Worm (Caenorhabditis elegans): ENCODE data around the gene lyst-1.

The lyst-1 gene

DNA sequence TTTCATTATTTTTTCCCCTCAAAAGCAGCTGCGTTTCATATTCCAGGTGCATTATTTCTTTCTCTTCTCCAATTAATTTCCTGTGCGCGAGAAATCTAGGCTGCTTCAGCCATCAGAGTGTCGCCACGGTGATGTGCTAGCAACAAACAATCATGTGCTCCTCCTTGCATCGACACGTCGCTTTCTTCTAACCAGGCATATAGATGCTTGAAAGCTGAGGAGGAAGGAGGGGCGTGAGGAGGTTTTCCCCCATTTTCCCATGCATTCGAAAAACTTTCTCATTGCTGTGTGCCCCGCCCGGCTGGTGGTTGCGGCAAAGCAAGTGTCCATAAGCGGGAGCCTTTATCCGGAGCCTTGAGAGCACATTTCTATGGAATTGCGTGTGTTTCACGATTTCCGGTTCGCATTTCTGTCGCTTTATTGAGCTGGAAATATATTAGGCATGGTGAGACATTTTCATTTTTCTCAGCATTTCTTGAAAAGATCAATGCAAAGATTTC, 8.7 kb upstream of the lyst-1 start, which contains the start of gene znf-474:
Gene znf-474, plus strand, starts transcription at position 287 of the 500 bp plus-strand sequence.
- TF ChIP-seq nfya-1 (tag; optimal IDR thresholded peaks at IDR 0.05; ENCODE audit: insufficient read depth) (peak; percentile 2), lin-39 (tag; optimal IDR thresholded peaks at IDR 0.05) (no peak), ZK546.5 (tag; optimal IDR thresholded peaks at IDR 0.05) (no peak)

ce11 chrX:12146453-12147085, 5.6 kb upstream of the lyst-1 start, which contains the start of gene pycr-1:
pycr-1 (plus strand) TSS chrX:12146832.
- TF ChIP-seq elt-2 (tag; optimal IDR thresholded peaks at IDR 0.05) (peak; percentile 72), ztf-11 (tag; optimal IDR thresholded peaks at IDR 0.05) (no peak), nhr-23 (tag; optimal IDR thresholded peaks at IDR 0.05) (no peak), elt-3 (tag; optimal IDR thresholded peaks at IDR 0.05) (peak in 1 of 3 experiments; percentile 2), pha-4 (tag; optimal IDR thresholded peaks at IDR 0.05) (peak; percentile 35), ama-1 (optimal IDR thresholded peaks at IDR 0.05) (no peak), ceh-16 (tag; optimal IDR thresholded peaks at IDR 0.05) (no peak), nhr-25 (tag; optimal IDR thresholded peaks at IDR 0.05) (no peak), tbx-2 (tag; optimal IDR thresholded peaks at IDR 0.05) (no peak), ztf-4 (tag; optimal IDR thresholded peaks at IDR 0.05) (no peak), eor-1 (tag; optimal IDR thresholded peaks at IDR 0.05) (no peak), lsy-12 (tag; optimal IDR thresholded peaks at IDR 0.05) (no peak), pqm-1 (tag; optimal IDR thresholded peaks at IDR 0.05) (peak; percentile 70), nhr-76 (tag; optimal IDR thresholded peaks at IDR 0.05) (no peak), nhr-237 (tag; optimal IDR thresholded peaks at IDR 0.05) (no peak)

ce11 chrX:12145919-12146318, 5.0 kb upstream of the lyst-1 start:
- TF ChIP-seq nhr-11 (tag; optimal IDR thresholded peaks at IDR 0.05): no peak
- peak; percentile 48 for TF ChIP-seq elt-2 (tag; optimal IDR thresholded peaks at IDR 0.05)
- peak; percentile 9 for TF ChIP-seq pqm-1 (tag; optimal IDR thresholded peaks at IDR 0.05)

- TF ChIP-seq zag-1 (tag; optimal IDR thresholded peaks at IDR 0.05) (no peak), elt-1 (tag; optimal IDR thresholded peaks at IDR 0.05) (no peak)
Measured at ce11 chrX:12143693-12144092, 2.7 kb upstream of the lyst-1 start, which contains the start of gene M153.5. M153.5 (plus strand) TSS chrX:12143993.

DNA sequence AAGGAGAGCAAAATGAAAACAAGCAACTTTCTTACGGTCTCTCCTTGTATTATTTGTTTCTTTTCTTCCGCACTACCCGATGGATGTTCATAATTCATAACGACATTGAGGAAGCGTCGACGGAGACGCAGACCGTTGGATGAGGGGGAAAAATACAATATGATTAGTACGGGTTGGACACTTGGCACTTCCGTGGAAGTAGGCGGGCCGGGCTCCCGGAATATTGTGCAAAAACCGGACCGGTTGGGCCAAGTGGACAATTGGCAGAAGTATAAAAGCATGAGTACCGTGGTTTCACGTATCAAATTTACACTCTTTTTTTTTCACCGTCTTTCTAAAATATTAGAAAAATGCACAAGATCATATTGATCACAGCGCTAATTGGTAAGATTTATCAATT, 1.6 kb upstream of the lyst-1 start, which contains the start of gene M153.3:
Gene M153.3, plus strand, starts transcription at position 301 of the 400 bp plus-strand sequence.
- TF ChIP-seq nhr-237 (tag; optimal IDR thresholded peaks at IDR 0.05) (no peak), unc-62 (GFP tag; optimal IDR thresholded peaks at IDR 0.05) (no peak), daf-12 (tag; optimal IDR thresholded peaks at IDR 0.05) (no peak), nhr-25 (tag; optimal IDR thresholded peaks at IDR 0.05) (no peak), jun-1 (tag; optimal IDR thresholded peaks at IDR 0.05) (no peak)

DNA sequence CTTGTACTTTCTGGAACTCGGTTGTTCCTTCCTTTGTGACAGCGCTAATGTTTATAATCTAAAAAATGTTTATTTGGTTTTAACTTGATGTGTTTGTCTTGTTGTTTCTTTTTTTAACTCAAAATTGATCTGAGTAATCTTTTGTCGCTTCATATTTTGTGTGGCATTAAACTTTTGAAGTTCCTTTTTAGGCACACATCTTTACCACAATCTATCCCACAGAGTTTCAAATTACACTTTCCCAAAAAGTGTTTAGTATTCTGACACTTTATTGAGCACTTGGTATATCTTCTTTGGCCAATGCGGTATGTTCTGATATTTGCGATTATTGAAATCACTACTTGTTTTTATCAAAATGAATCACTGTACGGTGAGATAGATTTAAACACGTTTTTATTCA, 15.6 kb downstream of the lyst-1 start, which contains the start of gene lgc-18:
Gene lgc-18, plus strand, starts transcription at position 301 of the 400 bp plus-strand sequence.
- TF ChIP-seq jun-1 (tag; optimal IDR thresholded peaks at IDR 0.05) (no peak), nhr-23 (tag; optimal IDR thresholded peaks at IDR 0.05) (no peak), nhr-28 (tag; optimal IDR thresholded peaks at IDR 0.05) (no peak), nhr-76 (tag; optimal IDR thresholded peaks at IDR 0.05) (no peak), nhr-12 (tag; optimal IDR thresholded peaks at IDR 0.05) (no peak), elt-2 (tag; optimal IDR thresholded peaks at IDR 0.05) (no peak), ZK546.5 (tag; optimal IDR thresholded peaks at IDR 0.05) (no peak), egl-5 (tag; optimal IDR thresholded peaks at IDR 0.05) (no peak), daf-12 (tag; optimal IDR thresholded peaks at IDR 0.05) (no peak), fos-1 (tag; optimal IDR thresholded peaks at IDR 0.05) (no peak), ztf-11 (tag; optimal IDR thresholded peaks at IDR 0.05) (no peak), ceh-28 (tag; optimal IDR thresholded peaks at IDR 0.05) (no peak), R02D3.7 (tag; optimal IDR thresholded peaks at IDR 0.05) (no peak), unc-62 (GFP tag; optimal IDR thresholded peaks at IDR 0.05) (no peak), ama-1 (optimal IDR thresholded peaks at IDR 0.05) (no peak), unc-39 (tag; optimal IDR thresholded peaks at IDR 0.05) (no peak), nhr-43 (tag; optimal IDR thresholded peaks at IDR 0.05; ENCODE audit: poor library complexity, severe bottlenecking) (no peak), nhr-77 (tag; optimal IDR thresholded peaks at IDR 0.05) (no peak)
